Worm (Caenorhabditis elegans) whole organism, L3 larva: ENCODE measurements around the gene F08G12.1.

Experiments used
- R02D3.7 ChIP-seq: fragments of 150-350 bp; optimal IDR thresholded peaks from 2 replicates; lab custom pipeline; 2014; ENCODE audit warnings: missing biosample characterization, missing genetic modification characterization
- aly-2 ChIP-seq: fragments of 150-350 bp; optimal IDR thresholded peaks from 2 replicates; lab custom pipeline; 2014; ENCODE audit warnings: missing biosample characterization, missing genetic modification characterization
- ama-1 ChIP-seq: fragments of 150-350 bp; optimal IDR thresholded peaks from 2 replicates; lab custom pipeline; 2018
- ceh-16 ChIP-seq: sonication (generic microtip); optimal IDR thresholded peaks from 2 replicates; lab custom pipeline; 2017; ENCODE audit warnings: missing biosample characterization, missing genetic modification characterization
- ceh-28 ChIP-seq: fragments of 150-350 bp; optimal IDR thresholded peaks from 2 replicates; lab custom pipeline; 2014; ENCODE audit warnings: missing biosample characterization, missing genetic modification reagents, missing genetic modification characterization
- ceh-82 ChIP-seq: fragments of 150-350 bp; optimal IDR thresholded peaks from 2 replicates; lab custom pipeline; 2014; ENCODE audit warnings: missing biosample characterization, missing genetic modification characterization
- daf-12 ChIP-seq: fragments of 150-350 bp; optimal IDR thresholded peaks from 2 replicates; lab custom pipeline; 2014; ENCODE audit warnings: missing biosample characterization, missing genetic modification reagents, missing genetic modification characterization
- egl-5 ChIP-seq: fragments of 150-350 bp; optimal IDR thresholded peaks from 2 replicates; lab custom pipeline; 2017; ENCODE audit warnings: missing biosample characterization, missing genetic modification reagents, missing genetic modification characterization, inconsistent platforms
- elt-2 ChIP-seq: sonication (generic microtip); optimal IDR thresholded peaks from 2 replicates; lab custom pipeline; 2016; ENCODE audit warnings: missing genetic modification reagents, mild to moderate bottlenecking, missing genetic modification characterization, missing compliant biosample characterization
- elt-3 ChIP-seq, 3 experiments: fragments of 150-350 bp in 1 of 3; sonication (generic microtip) in 2 of 3; optimal IDR thresholded peaks; 2 replicates in 2 of 3; 4 replicates in 1 of 3; lab custom pipeline; 2014 to 2017; ENCODE audit warnings: missing biosample characterization in 3 of 3, missing genetic modification characterization in 3 of 3
- eor-1 ChIP-seq, 2 experiments: fragments of 150-350 bp; optimal IDR thresholded peaks; 2 replicates each; lab custom pipeline; 2014 to 2018; ENCODE audit warnings: missing biosample characterization in 2 of 2, missing genetic modification characterization in 2 of 2
- fkh-10 ChIP-seq: sonication (generic microtip); optimal IDR thresholded peaks from 2 replicates; lab custom pipeline; 2017; ENCODE audit warnings: missing biosample characterization, missing genetic modification reagents, missing genetic modification characterization
- fos-1 ChIP-seq: fragments of 150-350 bp; optimal IDR thresholded peaks from 2 replicates; lab custom pipeline; 2014; ENCODE audit warnings: missing biosample characterization, missing genetic modification characterization
- hmg-11 ChIP-seq: sonication (generic microtip); optimal IDR thresholded peaks from 2 replicates; lab custom pipeline; 2016; ENCODE audit warnings: missing genetic modification characterization, missing compliant biosample characterization
- lin-15B ChIP-seq: fragments of 150-350 bp; optimal IDR thresholded peaks from 2 replicates; lab custom pipeline; 2014; ENCODE audit warnings: missing biosample characterization, missing genetic modification characterization
- lsy-12 ChIP-seq: sonication (generic microtip); optimal IDR thresholded peaks from 2 replicates; lab custom pipeline; 2016; ENCODE audit warnings: mild to moderate bottlenecking, missing genetic modification characterization, missing compliant biosample characterization
- mml-1 ChIP-seq: fragments of 150-350 bp; sonication (generic microtip); optimal IDR thresholded peaks from 3 replicates; lab custom pipeline; 2014; ENCODE audit warnings: missing biosample characterization, missing genetic modification characterization
- nfya-1 ChIP-seq: sonication (generic microtip); optimal IDR thresholded peaks from 2 replicates; lab custom pipeline; 2017; ENCODE audit warnings: missing genetic modification characterization, mild to moderate bottlenecking, missing compliant biosample characterization, antibody characterized with exemption, moderate library complexity; ENCODE audit not compliant: insufficient read depth
- nhr-11 ChIP-seq: fragments of 150-350 bp; optimal IDR thresholded peaks from 2 replicates; lab custom pipeline; 2014; ENCODE audit warnings: missing biosample characterization, missing genetic modification characterization
- nhr-12 ChIP-seq: fragments of 150-350 bp; optimal IDR thresholded peaks from 2 replicates; lab custom pipeline; 2014; ENCODE audit warnings: missing biosample characterization, missing genetic modification characterization
- nhr-23 ChIP-seq: fragments of 150-350 bp; optimal IDR thresholded peaks from 2 replicates; lab custom pipeline; 2014; ENCODE audit warnings: missing biosample characterization, missing genetic modification reagents, missing genetic modification characterization
- nhr-237 ChIP-seq: fragments of 150-350 bp; optimal IDR thresholded peaks from 2 replicates; lab custom pipeline; 2014; ENCODE audit warnings: missing biosample characterization, missing genetic modification characterization
- nhr-25 ChIP-seq: sonication (generic microtip); optimal IDR thresholded peaks from 2 replicates; lab custom pipeline; 2017; ENCODE audit warnings: missing biosample characterization, missing genetic modification characterization
- nhr-28 ChIP-seq: fragments of 150-350 bp; optimal IDR thresholded peaks from 2 replicates; lab custom pipeline; 2014; ENCODE audit warnings: missing biosample characterization, missing genetic modification characterization
- nhr-43 ChIP-seq: sonication (generic microtip); optimal IDR thresholded peaks from 2 replicates; lab custom pipeline; 2016; ENCODE audit warnings: mild to moderate bottlenecking, missing genetic modification characterization, missing compliant biosample characterization; ENCODE audit not compliant: poor library complexity, severe bottlenecking
- nhr-76 ChIP-seq: fragments of 150-350 bp; sonication (generic microtip); optimal IDR thresholded peaks from 5 replicates; lab custom pipeline; 2014; ENCODE audit warnings: missing biosample characterization, missing genetic modification characterization
- nhr-77 ChIP-seq: fragments of 150-350 bp; optimal IDR thresholded peaks from 2 replicates; lab custom pipeline; 2014; ENCODE audit warnings: missing biosample characterization, missing genetic modification characterization
- pha-4 ChIP-seq: fragments of 150-350 bp; optimal IDR thresholded peaks from 2 replicates; lab custom pipeline; 2014; ENCODE audit warnings: missing biosample characterization, missing genetic modification reagents, missing genetic modification characterization
- pqm-1 ChIP-seq: fragments of 150-350 bp; optimal IDR thresholded peaks from 2 replicates; lab custom pipeline; 2017; ENCODE audit warnings: missing biosample characterization, missing genetic modification characterization, inconsistent platforms
- skn-1 ChIP-seq: fragments of 150-350 bp; optimal IDR thresholded peaks from 2 replicates; lab custom pipeline; 2014; ENCODE audit warnings: missing biosample characterization, missing genetic modification characterization
- snpc-4 ChIP-seq: fragments of 150-350 bp; optimal IDR thresholded peaks from 2 replicates; lab custom pipeline; 2014; ENCODE audit warnings: missing biosample characterization, missing genetic modification characterization
- tbx-2 ChIP-seq: sonication (generic microtip); optimal IDR thresholded peaks from 2 replicates; lab custom pipeline; 2016; ENCODE audit warnings: mild to moderate bottlenecking, missing genetic modification characterization, missing compliant biosample characterization
- unc-39 ChIP-seq: sonication (generic microtip); optimal IDR thresholded peaks from 4 replicates; lab custom pipeline; 2017; ENCODE audit warnings: missing biosample characterization, missing genetic modification characterization
- unc-62 ChIP-seq: fragments of 150-350 bp; sonication (generic microtip); optimal IDR thresholded peaks from 4 replicates; lab custom pipeline; 2014; ENCODE audit warnings: missing biosample characterization, missing genetic modification reagents, missing genetic modification characterization
- zag-1 ChIP-seq: fragments of 150-350 bp; optimal IDR thresholded peaks from 2 replicates; lab custom pipeline; 2014; ENCODE audit warnings: missing biosample characterization, missing genetic modification characterization
- ztf-11 ChIP-seq: fragments of 150-350 bp; optimal IDR thresholded peaks from 2 replicates; lab custom pipeline; 2014; ENCODE audit warnings: missing biosample characterization, missing genetic modification characterization
- ztf-4 ChIP-seq: fragments of 150-350 bp; optimal IDR thresholded peaks from 2 replicates; lab custom pipeline; 2014; ENCODE audit warnings: missing biosample characterization, missing genetic modification characterization

The F08G12.1 gene

DNA sequence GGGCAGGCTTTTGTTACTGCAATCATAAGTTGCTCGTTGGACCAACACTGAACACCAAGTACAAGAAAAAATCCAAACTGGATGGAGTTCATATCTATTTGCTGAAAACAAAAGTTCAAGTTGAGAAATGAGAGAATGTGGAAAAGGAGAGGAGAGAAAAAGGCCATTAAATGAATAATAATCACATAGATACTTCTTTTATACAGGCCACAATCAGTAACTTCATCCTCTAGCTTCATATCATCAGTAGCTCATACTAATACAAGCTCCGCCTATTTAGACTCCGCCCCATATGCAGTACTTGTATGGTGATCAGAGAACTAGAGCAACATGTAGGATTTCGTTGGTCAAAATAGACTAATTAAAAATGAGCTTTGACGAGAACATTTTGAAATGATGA lies 26.4 kb downstream of the F08G12.1 start, which contains the start of gene F38B2.2:
F38B2.2 (minus strand) TSS at position 101 of the 400 bp plus-strand sequence.
- TF ChIP-seq hmg-11 (tag; lab: Kevin White, UChicago), result no peak
- no peak for TF ChIP-seq nhr-11 (tag; lab: Kevin White, UChicago)
- TF ChIP-seq fkh-10 (GFP tag; lab: Kevin White, UChicago), result no peak
- TF ChIP-seq ztf-4 (tag; lab: Kevin White, UChicago), result no peak
- TF ChIP-seq ceh-28 (tag; lab: Kevin White, UChicago), result no peak
- no peak for TF ChIP-seq lin-15B (tag; lab: Kevin White, UChicago)
- TF ChIP-seq nfya-1 (tag; lab: Kevin White, UChicago), result no peak

DNA sequence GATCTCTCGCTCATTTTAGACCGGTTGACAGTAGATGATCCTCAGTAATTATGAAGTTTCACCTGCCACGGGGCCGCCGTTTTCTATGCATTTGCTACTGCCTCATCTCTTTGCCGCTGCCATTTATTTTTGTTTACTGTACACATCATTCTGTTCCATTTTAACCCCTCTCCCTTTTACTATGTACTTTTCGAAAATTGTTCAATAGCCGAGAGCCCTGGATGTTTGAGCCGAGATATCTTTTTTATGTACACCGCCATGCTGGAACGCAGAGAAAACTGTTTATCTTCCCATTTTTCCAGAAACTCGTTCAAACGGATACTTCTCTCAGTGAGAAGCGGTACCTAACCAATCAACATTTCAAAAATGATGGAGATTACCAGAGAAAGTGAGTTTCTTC lies 34.8 kb downstream of the F08G12.1 start, which contains the start of gene ifa-1:
ifa-1 (plus strand) TSS at position 301 of the 400 bp plus-strand sequence.
- TF ChIP-seq pqm-1 (tag; lab: Kevin White, UChicago), result no peak
- no peak for TF ChIP-seq nhr-12 (tag; lab: Kevin White, UChicago)
- no peak for TF ChIP-seq nfya-1 (tag; lab: Kevin White, UChicago)
- TF ChIP-seq tbx-2 (tag; lab: Kevin White, UChicago), result no peak
- TF ChIP-seq daf-12 (tag; lab: Kevin White, UChicago), result no peak
- no peak for TF ChIP-seq nhr-25

DNA sequence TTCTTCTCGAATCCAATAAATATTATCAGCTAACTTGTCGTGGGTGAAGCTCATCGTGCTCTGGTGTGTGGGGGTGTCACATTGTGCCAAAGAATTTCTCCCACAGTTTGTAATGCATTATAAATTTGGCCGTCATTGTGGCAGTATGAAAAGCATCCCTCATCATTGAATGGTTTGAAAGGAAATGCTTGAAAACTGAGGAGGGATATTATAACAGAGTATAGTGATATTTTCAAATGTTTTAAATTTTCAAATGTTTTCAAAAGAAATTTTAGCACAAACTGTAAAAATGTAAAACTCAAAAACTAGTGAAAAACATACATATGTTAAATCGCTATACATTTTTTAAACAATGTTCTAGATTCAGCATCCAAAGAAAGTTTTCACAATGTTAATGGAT lies 36.7 kb downstream of the F08G12.1 start, which contains the start of gene C03A3.3:
C03A3.3 (minus strand) TSS at position 101 of the 400 bp plus-strand sequence.
- no peak for TF ChIP-seq unc-62
- TF ChIP-seq mml-1 (tag; lab: Kevin White, UChicago), result no peak
- TF ChIP-seq fos-1 (tag; lab: Kevin White, UChicago), result no peak

DNA sequence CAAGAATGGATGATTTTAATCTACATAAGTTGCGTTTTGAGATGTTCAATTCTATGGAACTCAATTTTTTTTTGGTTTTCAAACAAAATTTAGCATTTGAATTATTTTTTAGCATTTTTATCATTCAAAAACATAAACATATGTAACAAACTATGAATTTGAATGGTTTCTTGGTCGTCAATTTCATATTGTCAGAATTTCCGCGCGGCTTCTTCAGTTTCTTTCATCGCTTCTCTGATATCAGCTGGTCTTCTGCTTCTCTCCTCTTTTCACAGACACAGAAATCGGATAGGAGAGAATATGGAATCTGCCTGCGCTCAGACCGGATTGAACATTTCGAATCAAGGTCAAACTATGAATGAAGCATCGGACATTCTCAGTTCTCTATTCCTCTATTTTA lies 39.0 kb downstream of the F08G12.1 start, which contains the start of gene C03A3.9:
C03A3.9 (plus strand) TSS at position 301 of the 400 bp plus-strand sequence.
- no peak for TF ChIP-seq nhr-11 (tag; lab: Kevin White, UChicago)
- no peak for TF ChIP-seq nhr-28 (tag; lab: Kevin White, UChicago)
- no peak for TF ChIP-seq ztf-4 (tag; lab: Kevin White, UChicago)
- TF ChIP-seq nhr-25, result peak; percentile 21
- no peak for TF ChIP-seq ztf-11 (tag; lab: Kevin White, UChicago)
- TF ChIP-seq mml-1 (tag; lab: Kevin White, UChicago), result no peak
- no peak for TF ChIP-seq unc-62
- TF ChIP-seq lsy-12 (tag; lab: Kevin White, UChicago), result no peak
- no peak for TF ChIP-seq pqm-1 (tag; lab: Kevin White, UChicago)

DNA sequence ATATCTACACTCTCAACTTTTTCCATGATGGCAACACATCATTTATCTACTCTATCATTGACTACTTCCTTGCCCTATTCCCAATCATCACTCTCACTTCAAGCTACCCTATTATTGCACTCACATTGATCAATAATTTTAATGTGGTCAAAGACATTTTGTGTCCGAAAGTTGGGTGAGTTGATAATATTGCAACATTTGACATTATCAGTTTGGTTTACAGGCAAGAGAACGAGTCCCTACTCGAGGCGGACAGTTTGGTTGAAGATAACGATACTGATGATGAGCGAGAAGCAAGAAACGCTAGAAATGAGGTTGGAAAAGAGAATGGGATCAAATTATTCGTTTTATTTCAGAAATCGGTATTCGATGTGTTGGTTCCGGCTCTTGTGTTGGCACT lies 41.0 kb downstream of the F08G12.1 start:
- TF ChIP-seq ama-1, result no peak
- TF ChIP-seq elt-3 (tag; optimal IDR thresholded peaks at IDR 0.05; lab: Kevin White, UChicago), result no peak
- TF ChIP-seq lsy-12 (tag; lab: Kevin White, UChicago), result no peak
- no peak for TF ChIP-seq ceh-28 (tag; lab: Kevin White, UChicago)
- TF ChIP-seq ztf-4 (tag; lab: Kevin White, UChicago), result no peak
- no peak for TF ChIP-seq nhr-23 (tag; lab: Kevin White, UChicago)
- TF ChIP-seq elt-2, result peak; percentile 82
- TF ChIP-seq zag-1 (tag; lab: Kevin White, UChicago), result no peak
- TF ChIP-seq snpc-4 (tag; lab: Kevin White, UChicago), result no peak
- no peak for TF ChIP-seq ztf-11 (tag; lab: Kevin White, UChicago)
- TF ChIP-seq egl-5 (tag; lab: Kevin White, UChicago), result no peak
- TF ChIP-seq fos-1 (tag; lab: Kevin White, UChicago), result no peak
- no peak for TF ChIP-seq lin-15B (tag; lab: Kevin White, UChicago)
- peak; percentile 84 for TF ChIP-seq pqm-1 (tag; lab: Kevin White, UChicago)

DNA sequence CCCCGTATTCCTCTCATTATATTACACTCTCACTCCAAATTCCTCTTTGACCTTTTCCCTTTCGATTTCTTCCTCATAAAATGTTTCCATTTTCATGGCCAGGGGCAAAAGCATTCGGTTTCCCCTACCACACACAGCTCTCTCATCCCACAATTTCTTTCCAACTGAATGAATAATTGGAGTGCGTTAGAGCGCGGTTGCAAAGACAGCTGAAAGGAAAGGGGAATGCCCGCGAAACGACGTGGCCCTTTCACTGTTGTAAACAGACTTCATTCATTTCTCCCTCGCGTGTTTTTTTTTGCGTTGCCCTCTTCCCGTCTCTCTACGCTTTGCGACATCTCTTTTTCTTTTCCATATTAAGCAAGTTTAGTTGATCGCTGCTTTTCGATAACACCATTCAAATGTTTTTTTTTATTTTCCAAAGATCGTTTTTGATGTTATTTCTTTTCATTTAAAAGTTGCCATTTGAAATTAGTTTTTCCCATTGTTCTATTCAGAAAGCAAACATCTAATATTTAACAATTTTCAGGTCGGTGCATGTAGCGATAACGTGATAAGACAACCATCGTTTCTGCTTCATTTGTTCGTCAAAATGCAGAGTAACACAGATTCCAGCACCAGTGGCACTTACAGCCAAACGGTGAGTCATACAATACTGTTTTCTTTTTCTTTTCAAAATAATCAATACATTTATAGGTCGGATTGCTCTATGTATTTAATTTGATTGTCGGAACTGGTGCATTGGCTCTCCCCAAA lies 43.2 kb downstream of the F08G12.1 start, which contains the start of gene C03A3.2:
C03A3.2 (plus strand) TSS at position 530 of the 756 bp plus-strand sequence.
- TF ChIP-seq ama-1 (no peak), ceh-82 (tag; lab: Kevin White, UChicago) (no peak), ceh-28 (tag; lab: Kevin White, UChicago) (no peak), ceh-16 (tag; lab: Kevin White, UChicago) (no peak), snpc-4 (tag; lab: Kevin White, UChicago) (peak; percentile 5), mml-1 (tag; lab: Kevin White, UChicago) (no peak), nhr-11 (tag; lab: Kevin White, UChicago) (no peak), aly-2 (no peak), fkh-10 (GFP tag; lab: Kevin White, UChicago) (peak; percentile 17), R02D3.7 (tag; lab: Kevin White, UChicago) (no peak), skn-1 (tag; lab: Kevin White, UChicago) (no peak), nhr-23 (tag; lab: Kevin White, UChicago) (peak; percentile 54), unc-62 (no peak), pqm-1 (tag; lab: Kevin White, UChicago) (peak; percentile 85), unc-39 (tag; lab: Kevin White, UChicago) (no peak), lsy-12 (tag; lab: Kevin White, UChicago) (no peak), eor-1 (tag; optimal IDR thresholded peaks at IDR 0.05; lab: Kevin White, UChicago) (no peak), daf-12 (tag; lab: Kevin White, UChicago) (no peak), nhr-43 (tag; lab: Kevin White, UChicago) (no peak), elt-2 (peak; percentile 43), nhr-77 (tag; lab: Kevin White, UChicago) (no peak), nhr-76 (tag; lab: Kevin White, UChicago) (no peak), nhr-12 (tag; lab: Kevin White, UChicago) (no peak), nhr-237 (tag; lab: Kevin White, UChicago) (no peak), nhr-28 (tag; lab: Kevin White, UChicago) (no peak), pha-4 (tag; lab: Kevin White, UChicago) (peak; percentile 43)
